Fruit fly (Drosophila melanogaster) whole organism: ENCODE results near the gene IntS10.

Experiments used
- EcR ChIP-seq, 2 experiments: fragments of >200 bp; optimal IDR thresholded peaks; 2 replicates each; lab custom pipeline; 2017; ENCODE audit warnings: missing biosample characterization in 2 of 2, missing genetic modification characterization in 2 of 2, missing genetic modification reagents in 2 of 2
- psq ChIP-seq: fragments of >200 bp; optimal IDR thresholded peaks from 2 replicates; lab custom pipeline; 2017

dm6 chr3L:3786344-3787076, 20.0 kb upstream of the IntS10 start:
- TF ChIP-seq EcR (GFP tag; optimal IDR thresholded peaks at IDR 0.05; lab: Kevin White, UChicago) (no peak), psq (lab: Kevin White, UChicago) (no peak)
